Worm (Caenorhabditis elegans) whole organism, L4 larva: ENCODE data around the gene lem-2.
A peak's percentile ranks its signal among the peaks of the same experiment; 100 is the strongest.

Source experiments
- F10B5.3 ChIP-seq: sonication (generic microtip); optimal IDR thresholded peaks from 2 replicates; lab custom pipeline; 2016; ENCODE audit warnings: mild to moderate bottlenecking, missing genetic modification characterization, missing compliant biosample characterization
- F37D6.2 ChIP-seq: sonication (generic microtip); optimal IDR thresholded peaks from 2 replicates; lab custom pipeline; 2016; ENCODE audit warnings: mild to moderate bottlenecking, missing genetic modification characterization, missing compliant biosample characterization
- F44E2.7 ChIP-seq: fragments of 200-800 bp; sonication (Bioruptor generic); IDR thresholded peaks from 2 replicates; pipeline ENCODE4 v2.1.2; 2022; ENCODE audit warnings: missing genetic modification characterization, missing compliant biosample characterization
- R02D3.7 ChIP-seq: fragments of 150-350 bp; sonication (generic microtip); optimal IDR thresholded peaks from 3 replicates; lab custom pipeline; 2014; ENCODE audit warnings: missing biosample characterization, missing genetic modification characterization
- T20F7.1 ChIP-seq: fragments of 200-800 bp; sonication (Bioruptor generic); optimal IDR thresholded peaks from 2 replicates; lab custom pipeline; 2018; ENCODE audit warnings: mild to moderate bottlenecking, missing genetic modification characterization, missing compliant biosample characterization
- T26A8.4 ChIP-seq: fragments of 200-800 bp; sonication (Bioruptor generic); IDR thresholded peaks from 2 replicates; pipeline ENCODE4 v1.3.6; 2022; ENCODE audit warnings: missing genetic modification characterization, missing compliant biosample characterization
- Y105C5A.15 ChIP-seq: fragments of 200-800 bp; sonication (Bioruptor generic); IDR thresholded peaks from 2 replicates; pipeline ENCODE4 v1.3.6; 2022; ENCODE audit warnings: missing genetic modification characterization, missing compliant biosample characterization
- Y75B8A.6 ChIP-seq: fragments of 200-800 bp; sonication (Bioruptor generic); IDR thresholded peaks from 2 replicates; pipeline ENCODE4 v1.3.6; 2022; ENCODE audit warnings: missing genetic modification reagents, missing genetic modification characterization, missing compliant biosample characterization
- aha-1 ChIP-seq: fragments of 150-350 bp; peaks from one replicate; lab custom pipeline; 2014; ENCODE audit warnings: missing biosample characterization, missing genetic modification characterization
- ceh-20 ChIP-seq: fragments of 200-800 bp; sonication (Bioruptor generic); IDR thresholded peaks from 2 replicates; pipeline ENCODE4 v1.3.6; 2022; ENCODE audit warnings: missing genetic modification reagents, missing genetic modification characterization, missing compliant biosample characterization
- ceh-28 ChIP-seq: fragments of 150-350 bp; optimal IDR thresholded peaks from 2 replicates; lab custom pipeline; 2014; ENCODE audit warnings: missing biosample characterization, missing genetic modification reagents, missing genetic modification characterization
- ces-1 ChIP-seq: fragments of 150-350 bp; sonication (generic microtip); optimal IDR thresholded peaks from 4 replicates; lab custom pipeline; 2014; ENCODE audit warnings: missing biosample characterization, missing genetic modification reagents, missing genetic modification characterization
- ctbp-1 ChIP-seq: fragments of 200-800 bp; sonication (Bioruptor generic); IDR thresholded peaks from 2 replicates; pipeline ENCODE4 v1.3.6; 2022; ENCODE audit warnings: missing genetic modification reagents, missing genetic modification characterization, missing compliant biosample characterization
- daf-12 ChIP-seq: fragments of 150-350 bp; optimal IDR thresholded peaks from 2 replicates; lab custom pipeline; 2014; ENCODE audit warnings: missing biosample characterization, missing genetic modification reagents, missing genetic modification characterization
- daf-16 ChIP-seq, 3 experiments: sonication (generic microtip); optimal IDR thresholded peaks; 2 replicates each; lab custom pipeline; 2016 to 2017; ENCODE audit warnings: missing genetic modification characterization in 3 of 3, missing genetic modification reagents in 3 of 3, mild to moderate bottlenecking in 2 of 3, missing compliant biosample characterization in 2 of 3, missing biosample characterization in 1 of 3, moderate library complexity in 1 of 3
- dmd-6 ChIP-seq: fragments of 200-800 bp; sonication (Bioruptor generic); IDR thresholded peaks from 2 replicates; pipeline ENCODE4 v1.3.6; 2022; ENCODE audit warnings: missing genetic modification reagents, missing genetic modification characterization, missing compliant biosample characterization
- duxl-1 ChIP-seq: sonication (generic microtip); optimal IDR thresholded peaks from 2 replicates; lab custom pipeline; 2016; ENCODE audit warnings: mild to moderate bottlenecking, missing genetic modification characterization, moderate library complexity, missing compliant biosample characterization; ENCODE audit not compliant: poor library complexity
- dve-1 ChIP-seq: sonication (generic microtip); optimal IDR thresholded peaks from 2 replicates; lab custom pipeline; 2017; ENCODE audit warnings: antibody characterized with exemption, mild to moderate bottlenecking, missing genetic modification characterization, missing compliant biosample characterization; ENCODE audit not compliant: insufficient read depth
- egl-27 ChIP-seq: sonication (generic microtip); optimal IDR thresholded peaks from 3 replicates; lab custom pipeline; 2017; ENCODE audit warnings: missing biosample characterization, missing genetic modification reagents, missing genetic modification characterization
- fos-1 ChIP-seq: fragments of 150-350 bp; optimal IDR thresholded peaks from 2 replicates; lab custom pipeline; 2014; ENCODE audit warnings: missing biosample characterization, missing genetic modification characterization
- hlh-30 ChIP-seq: sonication (generic microtip); optimal IDR thresholded peaks from 2 replicates; lab custom pipeline; 2017; ENCODE audit warnings: antibody characterized with exemption, mild to moderate bottlenecking, missing genetic modification characterization, missing compliant biosample characterization; ENCODE audit not compliant: insufficient read depth
- lim-7 ChIP-seq: fragments of 200-800 bp; sonication (Bioruptor generic); IDR thresholded peaks from 2 replicates; pipeline ENCODE4 v1.3.6; 2022; ENCODE audit warnings: missing genetic modification characterization, missing compliant biosample characterization
- lin-13 ChIP-seq: fragments of 150-350 bp; optimal IDR thresholded peaks from 2 replicates; lab custom pipeline; 2014; ENCODE audit warnings: missing biosample characterization, missing genetic modification reagents, missing genetic modification characterization
- lin-15B ChIP-seq: fragments of 150-350 bp; sonication (generic microtip); optimal IDR thresholded peaks from 3 replicates; lab custom pipeline; 2014; ENCODE audit warnings: missing biosample characterization, missing genetic modification characterization
- lsy-2 ChIP-seq, 2 experiments: fragments of 150-350 bp in 1 of 2; sonication (generic microtip) in 1 of 2; optimal IDR thresholded peaks; 2 replicates each; lab custom pipeline; 2014 to 2017; ENCODE audit warnings: missing biosample characterization in 2 of 2, missing genetic modification characterization in 2 of 2
- mes-2 ChIP-seq: sonication (generic microtip); optimal IDR thresholded peaks from 2 replicates; lab custom pipeline; 2016; ENCODE audit warnings: missing genotype, mild to moderate bottlenecking, missing genetic modification characterization, missing compliant biosample characterization; ENCODE audit not compliant: poor library complexity, severe bottlenecking
- mxl-2 ChIP-seq: fragments of 200-800 bp; sonication (Bioruptor generic); conservative IDR thresholded peaks from 2 replicates; pipeline ENCODE4 v1.3.6; 2022; ENCODE audit warnings: missing genetic modification reagents, missing genetic modification characterization, missing compliant biosample characterization
- nhr-11 ChIP-seq: fragments of 150-350 bp; optimal IDR thresholded peaks from 2 replicates; lab custom pipeline; 2014; ENCODE audit warnings: missing biosample characterization, missing genetic modification characterization
- nhr-28 ChIP-seq: fragments of 150-350 bp; optimal IDR thresholded peaks from 2 replicates; lab custom pipeline; 2014; ENCODE audit warnings: missing biosample characterization, missing genetic modification characterization
- nhr-42 ChIP-seq: fragments of 200-800 bp; sonication (Bioruptor generic); IDR thresholded peaks from 2 replicates; pipeline ENCODE4 v1.3.6; 2022; ENCODE audit warnings: missing genetic modification characterization, missing compliant biosample characterization
- nhr-48 ChIP-seq: sonication (generic microtip); optimal IDR thresholded peaks from 2 replicates; lab custom pipeline; 2016; ENCODE audit warnings: mild to moderate bottlenecking, missing genetic modification characterization, missing compliant biosample characterization
- nhr-6 ChIP-seq: fragments of 150-350 bp; optimal IDR thresholded peaks from 2 replicates; lab custom pipeline; 2014; ENCODE audit warnings: missing biosample characterization, missing genetic modification characterization
- nhr-77 ChIP-seq: fragments of 150-350 bp; optimal IDR thresholded peaks from 2 replicates; lab custom pipeline; 2014; ENCODE audit warnings: missing biosample characterization, missing genetic modification characterization
- pha-4 ChIP-seq, 2 experiments: fragments of 150-350 bp in 1 of 2; fragments of 200-800 bp in 1 of 2; sonication (Bioruptor generic) in 1 of 2; IDR thresholded peaks in 1 of 2; optimal IDR thresholded peaks in 1 of 2; 2 replicates each; pipeline versions ENCODE4 v1.3.6 to Lab custom; 2014 to 2022; ENCODE audit warnings: missing genetic modification characterization in 2 of 2, missing genetic modification reagents in 2 of 2, missing biosample characterization in 1 of 2, missing compliant biosample characterization in 1 of 2
- php-3 ChIP-seq: fragments of 200-800 bp; sonication (Bioruptor generic); IDR thresholded peaks from 2 replicates; pipeline ENCODE4 v1.3.6; 2022; ENCODE audit warnings: missing genetic modification reagents, missing genetic modification characterization, missing compliant biosample characterization
- pqm-1 ChIP-seq: sonication (generic microtip); optimal IDR thresholded peaks from 2 replicates; lab custom pipeline; 2017; ENCODE audit warnings: missing biosample characterization, missing genetic modification characterization
- set-16 ChIP-seq: fragments of 200-800 bp; sonication (Bioruptor generic); IDR thresholded peaks from 2 replicates; pipeline ENCODE4 v1.3.6; 2022; ENCODE audit warnings: missing genetic modification reagents, missing genetic modification characterization, missing compliant biosample characterization
- spr-3 ChIP-seq: fragments of 200-800 bp; sonication (Bioruptor generic); optimal IDR thresholded peaks from 2 replicates; lab custom pipeline; 2018; ENCODE audit warnings: mild to moderate bottlenecking, missing genetic modification characterization, missing compliant biosample characterization
- tra-1 ChIP-seq: fragments of 200-800 bp; sonication (Bioruptor generic); IDR thresholded peaks from 2 replicates; pipeline ENCODE4 v1.3.6; 2022; ENCODE audit warnings: missing genetic modification reagents, missing genetic modification characterization, missing compliant biosample characterization
- unc-130 ChIP-seq: sonication (generic microtip); optimal IDR thresholded peaks from 2 replicates; lab custom pipeline; 2016; ENCODE audit warnings: missing genetic modification reagents, missing genetic modification characterization, missing compliant biosample characterization
- unc-62 ChIP-seq, 3 experiments: fragments of 150-350 bp in 1 of 3; sonication (generic microtip); optimal IDR thresholded peaks in 2 of 3; peaks in 1 of 3; 1 replicate in 1 of 3; 2 replicates in 2 of 3; lab custom pipeline; 2014 to 2017; ENCODE audit warnings: missing biosample characterization in 3 of 3, missing genetic modification characterization in 3 of 3, missing genetic modification reagents in 3 of 3, missing genotype in 1 of 3
- vab-7 ChIP-seq: fragments of 200-800 bp; sonication (Bioruptor generic); IDR thresholded peaks from 2 replicates; pipeline ENCODE4 v1.3.6; 2022; ENCODE audit warnings: missing genetic modification reagents, missing genetic modification characterization, missing compliant biosample characterization
- zfp-3 ChIP-seq: fragments of 200-800 bp; sonication (Bioruptor generic); conservative IDR thresholded peaks from 2 replicates; pipeline ENCODE4 v1.3.6; 2022; ENCODE audit warnings: missing genetic modification reagents, missing genetic modification characterization, missing compliant biosample characterization
- zip-2 ChIP-seq: fragments of 150-350 bp; optimal IDR thresholded peaks from 2 replicates; lab custom pipeline; 2014; ENCODE audit warnings: missing biosample characterization, missing genetic modification characterization
- ztf-7 ChIP-seq: fragments of 150-350 bp; optimal IDR thresholded peaks from 2 replicates; lab custom pipeline; 2014; ENCODE audit warnings: missing biosample characterization, missing genetic modification characterization

The lem-2 gene

ce11 chrII:14051474-14051934 lies 11.7 kb upstream of the lem-2 start (continued):
- TF ChIP-seq daf-12 (tag; lab: Kevin White, UChicago): no peak
- no peak for TF ChIP-seq Y75B8A.6 (GFP tag; lab: Robert Waterston, UW)
- TF ChIP-seq Y105C5A.15: no peak
- TF ChIP-seq T20F7.1 (GFP tag; lab: Kevin White, UChicago): no peak
- TF ChIP-seq duxl-1 (tag; lab: Kevin White, UChicago): no peak
- TF ChIP-seq set-16 (GFP tag; lab: Robert Waterston, UW): no peak
- no peak for TF ChIP-seq tra-1 (GFP tag; lab: Robert Waterston, UW)
- TF ChIP-seq R02D3.7 (tag; lab: Kevin White, UChicago): no peak
- peak; percentile 50 for TF ChIP-seq hlh-30 (tag; lab: Kevin White, UChicago)
- TF ChIP-seq lin-15B: no peak
- TF ChIP-seq F37D6.2: no peak
- TF ChIP-seq pha-4 (GFP tag; IDR thresholded peaks at IDR 0.05; lab: Robert Waterston, UW): no peak
- TF ChIP-seq pha-4 (tag; optimal IDR thresholded peaks at IDR 0.05; lab: Kevin White, UChicago): no peak
- TF ChIP-seq T26A8.4 (GFP tag; lab: Robert Waterston, UW): no peak
- no peak for TF ChIP-seq egl-27
- TF ChIP-seq lin-13: no peak
- no peak for TF ChIP-seq spr-3 (GFP tag; lab: Kevin White, UChicago)
- no peak for TF ChIP-seq unc-130 (GFP tag; lab: Kevin White, UChicago)
- TF ChIP-seq ces-1: no peak
- no peak for TF ChIP-seq ctbp-1 (GFP tag; lab: Robert Waterston, UW)
- no peak for TF ChIP-seq vab-7
- TF ChIP-seq zip-2 (tag; lab: Kevin White, UChicago): no peak

ce11 chrII:14052204-14052603 lies 11.0 kb upstream of the lem-2 start, which contains the start of gene daf-5:
Gene daf-5, minus strand, starts transcription at chrII:14052304.
- no peak for TF ChIP-seq ztf-7 (tag; lab: Kevin White, UChicago)
- peak; percentile 41 for TF ChIP-seq aha-1 (tag; lab: Kevin White, UChicago)

ce11 chrII:14053141-14053540 lies 10.1 kb upstream of the lem-2 start:
- TF ChIP-seq ceh-28 (tag; lab: Kevin White, UChicago): no peak
- peak; percentile 34; the same call in 1 of the 2 replicates for TF ChIP-seq dmd-6 (GFP tag; lab: Robert Waterston, UW)

- TF ChIP-seq nhr-42 (no peak), pqm-1 (tag; lab: Kevin White, UChicago) (peak; percentile 75), nhr-48 (no peak), F44E2.7 (no peak), lsy-2 (tag; optimal IDR thresholded peaks at IDR 0.05; lab: Kevin White, UChicago) (no peak), F10B5.3 (tag; lab: Kevin White, UChicago) (no peak), unc-130 (GFP tag; lab: Kevin White, UChicago) (no peak), zfp-3 (no peak), mxl-2 (GFP tag; lab: Robert Waterston, UW) (no peak), fos-1 (no peak), nhr-28 (tag; lab: Kevin White, UChicago) (peak; percentile 46), mes-2 (no peak), daf-16 (GFP tag; optimal IDR thresholded peaks at IDR 0.05; lab: Kevin White, UChicago) (no peak), daf-16 (tag; optimal IDR thresholded peaks at IDR 0.05; lab: Kevin White, UChicago) (peak; percentile 33), unc-62 (GFP tag; optimal IDR thresholded peaks at IDR 0.05 in 1 of 2; lab: Kevin White, UChicago) (no peak), unc-62 (tag; optimal IDR thresholded peaks at IDR 0.05; lab: Kevin White, UChicago) (no peak), ceh-20 (GFP tag; lab: Robert Waterston, UW) (no peak), aha-1 (tag; lab: Kevin White, UChicago) (peak; percentile 61), nhr-77 (tag; lab: Kevin White, UChicago) (peak; percentile 38), lin-13 (no peak), nhr-6 (no peak), dve-1 (tag; lab: Kevin White, UChicago) (peak; percentile 37), zip-2 (tag; lab: Kevin White, UChicago) (no peak), ceh-28 (tag; lab: Kevin White, UChicago) (no peak), nhr-11 (no peak), lim-7 (GFP tag; lab: Robert Waterston, UW) (no peak), dmd-6 (GFP tag; lab: Robert Waterston, UW) (peak; percentile 39; the same call in 1 of the 2 replicates), php-3 (GFP tag; lab: Robert Waterston, UW) (no peak)
These were observed 7.5 kb upstream of the lem-2 start for ce11 chrII:14055717-14056116.
